Worm (Caenorhabditis elegans) whole organism, late embryonic: Measurements from ENCODE around the gene mrps-34.

Experiments
- F13H6.1 ChIP-seq: sonication (generic microtip); optimal IDR thresholded peaks from 2 replicates; lab custom pipeline; 2016; ENCODE audit warnings: missing genetic modification characterization, missing compliant biosample characterization
- ahr-1 ChIP-seq: sonication (generic microtip); optimal IDR thresholded peaks from 2 replicates; lab custom pipeline; 2016; ENCODE audit warnings: missing genetic modification characterization, missing compliant biosample characterization
- ama-1 ChIP-seq: fragments of 150-350 bp; optimal IDR thresholded peaks from 2 replicates; lab custom pipeline; 2014
- ceh-14 ChIP-seq: sonication (generic microtip); optimal IDR thresholded peaks from 2 replicates; lab custom pipeline; 2016; ENCODE audit warnings: missing genotype, missing genetic modification characterization, missing compliant biosample characterization
- ceh-18 ChIP-seq: sonication (generic microtip); optimal IDR thresholded peaks from 2 replicates; lab custom pipeline; 2016; ENCODE audit warnings: missing genetic modification characterization, missing compliant biosample characterization
- ceh-31 ChIP-seq: sonication (generic microtip); optimal IDR thresholded peaks from 2 replicates; lab custom pipeline; 2016; ENCODE audit warnings: missing genetic modification characterization, missing compliant biosample characterization
- ceh-34 ChIP-seq: sonication (generic microtip); optimal IDR thresholded peaks from 2 replicates; lab custom pipeline; 2016; ENCODE audit warnings: mild to moderate bottlenecking, missing genetic modification characterization, missing compliant biosample characterization
- ceh-6 ChIP-seq: fragments of 200-800 bp; sonication (Bioruptor generic); optimal IDR thresholded peaks from 2 replicates; lab custom pipeline; 2018; ENCODE audit warnings: mild to moderate bottlenecking, missing genetic modification characterization, missing compliant biosample characterization
- che-1 ChIP-seq: sonication (generic microtip); optimal IDR thresholded peaks from 2 replicates; lab custom pipeline; 2016; ENCODE audit warnings: mild to moderate bottlenecking, missing genetic modification characterization, missing compliant biosample characterization
- dmd-4 ChIP-seq: sonication (generic microtip); optimal IDR thresholded peaks from 2 replicates; lab custom pipeline; 2016; ENCODE audit warnings: borderline replicate concordance, missing genetic modification characterization, missing compliant biosample characterization
- elt-2 ChIP-seq: sonication (generic microtip); optimal IDR thresholded peaks from 2 replicates; lab custom pipeline; 2016; ENCODE audit warnings: missing genetic modification reagents, missing genetic modification characterization, missing compliant biosample characterization
- fkh-10 ChIP-seq: fragments of 150-350 bp; optimal IDR thresholded peaks from 2 replicates; lab custom pipeline; 2014; ENCODE audit warnings: missing biosample characterization, missing genetic modification reagents, missing genetic modification characterization
- gmeb-2 ChIP-seq: sonication (generic microtip); optimal IDR thresholded peaks from 2 replicates; lab custom pipeline; 2016; ENCODE audit warnings: missing genetic modification characterization, inconsistent platforms, missing compliant biosample characterization
- hlh-6 ChIP-seq: sonication (generic microtip); optimal IDR thresholded peaks from 2 replicates; lab custom pipeline; 2016; ENCODE audit warnings: missing genotype, missing genetic modification characterization, missing compliant biosample characterization
- lim-6 ChIP-seq: sonication (generic microtip); optimal IDR thresholded peaks from 2 replicates; lab custom pipeline; 2016; ENCODE audit warnings: missing genetic modification characterization, missing compliant biosample characterization
- mec-3 ChIP-seq: sonication (generic microtip); optimal IDR thresholded peaks from 2 replicates; lab custom pipeline; 2016; ENCODE audit warnings: borderline replicate concordance, missing genetic modification characterization, missing compliant biosample characterization
- nfya-1 ChIP-seq: sonication (generic microtip); optimal IDR thresholded peaks from 2 replicates; lab custom pipeline; 2017; ENCODE audit warnings: missing genetic modification characterization, mild to moderate bottlenecking, missing compliant biosample characterization, antibody characterized with exemption, moderate library complexity
- npax-4 ChIP-seq: sonication (generic microtip); optimal IDR thresholded peaks from 2 replicates; lab custom pipeline; 2016; ENCODE audit warnings: missing genetic modification characterization, missing compliant biosample characterization
- pha-2 ChIP-seq: sonication (generic microtip); optimal IDR thresholded peaks from 2 replicates; lab custom pipeline; 2017; ENCODE audit warnings: mild to moderate bottlenecking, missing genetic modification characterization, missing compliant biosample characterization
- pha-4 ChIP-seq: fragments of 150-350 bp; optimal IDR thresholded peaks from 2 replicates; lab custom pipeline; 2018; ENCODE audit warnings: missing biosample characterization, missing genetic modification reagents, missing genetic modification characterization
- ref-2 ChIP-seq: sonication (generic microtip); optimal IDR thresholded peaks from 2 replicates; lab custom pipeline; 2016; ENCODE audit warnings: missing genetic modification characterization, missing compliant biosample characterization
- rnt-1 ChIP-seq: sonication (generic microtip); optimal IDR thresholded peaks from 2 replicates; lab custom pipeline; 2016; ENCODE audit warnings: missing genetic modification characterization, missing compliant biosample characterization
- sdc-2 ChIP-seq: sonication (generic microtip); optimal IDR thresholded peaks from 2 replicates; lab custom pipeline; 2016; ENCODE audit warnings: missing genotype, missing genetic modification characterization, missing compliant biosample characterization
- sox-2 ChIP-seq: fragments of 200-800 bp; sonication (Bioruptor generic); IDR thresholded peaks from 2 replicates; pipeline ENCODE4 v1.3.6; 2022; ENCODE audit warnings: missing genetic modification reagents, missing genetic modification characterization, missing compliant biosample characterization
- syd-9 ChIP-seq: sonication (generic microtip); optimal IDR thresholded peaks from 2 replicates; lab custom pipeline; 2016; ENCODE audit warnings: mild to moderate bottlenecking, missing genetic modification characterization, moderate library complexity, missing compliant biosample characterization
- tbx-2 ChIP-seq: sonication (generic microtip); optimal IDR thresholded peaks from 2 replicates; lab custom pipeline; 2016; ENCODE audit warnings: missing genetic modification characterization, missing compliant biosample characterization
- ttx-3 ChIP-seq: sonication (generic microtip); optimal IDR thresholded peaks from 2 replicates; lab custom pipeline; 2016; ENCODE audit warnings: missing genetic modification reagents, missing genetic modification characterization, missing compliant biosample characterization
- unc-42 ChIP-seq: sonication (generic microtip); optimal IDR thresholded peaks from 2 replicates; lab custom pipeline; 2016; ENCODE audit warnings: missing genotype, missing genetic modification characterization, missing compliant biosample characterization
- unc-86 ChIP-seq: sonication (generic microtip); optimal IDR thresholded peaks from 2 replicates; lab custom pipeline; 2016; ENCODE audit warnings: missing genetic modification characterization, missing compliant biosample characterization
- ztf-16 ChIP-seq: sonication (generic microtip); optimal IDR thresholded peaks from 2 replicates; lab custom pipeline; 2017; ENCODE audit warnings: missing genetic modification characterization, missing compliant biosample characterization

The mrps-34 gene

DNA sequence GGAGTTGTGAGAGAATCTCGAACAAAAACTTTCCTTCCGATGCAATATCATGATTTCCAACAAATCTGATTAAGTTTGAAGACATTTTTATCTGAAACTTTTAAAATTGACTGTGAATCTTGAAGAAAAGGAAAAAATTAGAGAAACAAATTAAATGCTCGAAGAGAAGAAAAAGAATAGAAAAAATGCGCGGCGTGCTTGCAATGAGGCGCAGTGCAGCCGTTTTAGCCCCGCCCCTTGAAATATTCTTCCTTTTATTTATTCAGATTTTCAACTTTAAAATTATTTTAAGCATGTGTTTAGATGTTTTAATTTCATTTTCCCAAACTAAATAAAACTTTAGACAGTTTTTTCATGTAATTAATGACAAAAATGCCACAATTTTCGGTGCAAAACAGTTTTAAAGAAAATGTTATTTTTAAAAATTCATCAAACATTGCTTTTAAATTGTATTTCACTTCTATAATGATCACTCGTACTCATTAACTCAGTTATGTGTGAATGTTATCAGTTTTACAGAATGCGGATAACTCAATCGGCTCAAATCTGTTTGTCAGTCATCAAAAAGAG, at the start of gene mrps-34, which contains the start of gene cisd-3.1 (continued):
- TF ChIP-seq syd-9 (tag; lab: Kevin White, UChicago) = no peak
- TF ChIP-seq ceh-14 (tag; lab: Kevin White, UChicago) = peak; percentile 71
- TF ChIP-seq dmd-4 (tag; lab: Kevin White, UChicago) = no peak
- TF ChIP-seq hlh-6 (tag; lab: Kevin White, UChicago) = no peak
- no peak for TF ChIP-seq gmeb-2 (tag; lab: Kevin White, UChicago)
- TF ChIP-seq ceh-34 (tag; lab: Kevin White, UChicago) = no peak
- no peak for TF ChIP-seq pha-4 (tag; lab: Kevin White, UChicago)
- no peak for TF ChIP-seq fkh-10 (GFP tag; lab: Kevin White, UChicago)
- peak; percentile 30 for TF ChIP-seq pha-2 (tag; lab: Kevin White, UChicago)
- TF ChIP-seq ama-1 (lab: Kevin White, UChicago) = no peak
- no peak for TF ChIP-seq rnt-1 (tag; lab: Kevin White, UChicago)
- no peak for TF ChIP-seq lim-6 (tag; lab: Kevin White, UChicago)
- TF ChIP-seq ceh-18 (tag; lab: Kevin White, UChicago) = no peak
- TF ChIP-seq ceh-31 (tag; lab: Kevin White, UChicago) = peak; percentile 20
- TF ChIP-seq tbx-2 (tag; lab: Kevin White, UChicago) = peak; percentile 55
- TF ChIP-seq sdc-2 (tag; lab: Kevin White, UChicago) = no peak
- no peak for TF ChIP-seq mec-3 (tag; lab: Kevin White, UChicago)

DNA sequence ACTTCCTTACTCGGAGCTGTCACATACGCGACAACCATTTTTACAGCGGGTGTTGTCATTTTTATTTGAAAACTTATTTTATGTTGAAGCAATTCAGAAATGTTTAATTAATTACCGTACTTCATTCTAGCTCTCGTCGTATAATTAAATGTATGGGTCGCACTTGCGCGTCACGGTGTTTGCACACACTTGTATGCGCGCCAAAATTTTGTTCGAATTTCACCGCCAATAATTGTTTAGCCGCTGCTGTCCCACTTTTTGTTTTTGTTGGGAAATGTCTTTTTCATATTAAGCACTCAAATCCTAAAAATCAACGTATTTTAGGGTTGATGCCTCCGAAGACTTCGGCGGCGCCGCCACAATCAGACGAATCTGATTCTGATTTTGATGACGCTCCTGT, 44.9 kb upstream of the mrps-34 start, which contains the start of the genes F35G12.7 and smc-4:
TSS of gene F35G12.7 (minus strand) at position 154 of the 400 bp plus-strand sequence.
TSS of gene smc-4 (plus strand) at position 325 of the 400 bp plus-strand sequence.
- peak; percentile 56 for TF ChIP-seq ceh-14 (tag; lab: Kevin White, UChicago)
- TF ChIP-seq che-1 (tag; lab: Kevin White, UChicago) = peak; percentile 20
- TF ChIP-seq sox-2 (GFP tag; lab: Robert Waterston, UW) = peak; percentile 14; the same call in 1 of the 2 replicates
- peak; percentile 16 for TF ChIP-seq tbx-2 (tag; lab: Kevin White, UChicago)
- TF ChIP-seq ttx-3 (tag; lab: Kevin White, UChicago) = peak; percentile 22
- TF ChIP-seq ceh-31 (tag; lab: Kevin White, UChicago) = peak; percentile 29
- peak; percentile 74 for TF ChIP-seq nfya-1
- no peak for TF ChIP-seq ztf-16 (tag; lab: Kevin White, UChicago)
- no peak for TF ChIP-seq ahr-1 (tag; lab: Kevin White, UChicago)
- peak; percentile 88 for TF ChIP-seq unc-42 (tag; lab: Kevin White, UChicago)

DNA sequence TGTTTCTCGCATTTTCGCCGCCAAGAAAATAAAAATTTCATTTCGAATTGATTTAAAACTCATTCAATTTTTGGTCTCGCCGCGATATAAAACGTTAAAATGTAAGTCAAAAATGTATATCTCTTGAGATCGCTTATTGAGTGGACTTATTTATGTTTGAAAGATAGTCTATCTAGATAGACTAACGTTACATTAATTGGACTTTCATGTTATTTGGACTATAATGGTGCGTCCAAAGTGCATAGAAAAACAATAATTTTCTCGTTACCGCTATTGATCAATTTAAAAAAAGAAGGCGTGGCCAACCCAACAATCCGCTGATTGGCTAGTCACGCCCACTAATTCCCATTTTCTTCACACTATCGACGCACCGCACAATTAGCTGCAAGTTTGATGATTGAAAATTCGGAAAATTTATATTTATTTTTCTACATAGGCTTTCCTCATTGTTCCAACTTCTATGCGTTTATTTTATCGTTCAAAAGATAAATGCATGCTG, 41.9 kb upstream of the mrps-34 start, which contains the start of gene F35G12.5:
TSS of gene F35G12.5 (plus strand) at position 51 of the 499 bp plus-strand sequence.
- TF ChIP-seq unc-86 (tag; lab: Kevin White, UChicago) = no peak
- peak; percentile 95 for TF ChIP-seq nfya-1

DNA sequence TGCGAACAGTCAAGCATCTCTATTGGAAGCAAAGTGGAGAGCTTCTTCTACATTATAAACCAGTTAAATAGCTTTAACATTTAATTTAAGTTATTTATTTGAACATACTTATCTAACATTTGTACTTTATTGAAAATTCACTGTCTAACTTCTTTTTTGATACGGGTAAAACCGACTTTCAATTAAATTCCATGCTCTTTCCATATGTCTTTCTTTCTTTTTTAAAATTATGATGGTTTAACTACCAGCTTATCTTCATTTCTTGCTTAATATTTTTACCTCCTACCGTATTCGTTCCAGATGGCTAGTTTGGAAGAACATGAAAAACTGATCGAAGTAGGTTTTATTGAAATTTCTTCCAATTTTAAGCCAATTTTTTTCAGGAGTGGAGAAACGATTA, 39.2 kb upstream of the mrps-34 start, which contains the start of gene F35G12.12:
TSS of gene F35G12.12 (plus strand) at position 301 of the 400 bp plus-strand sequence.
- no peak for TF ChIP-seq F13H6.1
- TF ChIP-seq, all 69 proteins: peak for 0

DNA sequence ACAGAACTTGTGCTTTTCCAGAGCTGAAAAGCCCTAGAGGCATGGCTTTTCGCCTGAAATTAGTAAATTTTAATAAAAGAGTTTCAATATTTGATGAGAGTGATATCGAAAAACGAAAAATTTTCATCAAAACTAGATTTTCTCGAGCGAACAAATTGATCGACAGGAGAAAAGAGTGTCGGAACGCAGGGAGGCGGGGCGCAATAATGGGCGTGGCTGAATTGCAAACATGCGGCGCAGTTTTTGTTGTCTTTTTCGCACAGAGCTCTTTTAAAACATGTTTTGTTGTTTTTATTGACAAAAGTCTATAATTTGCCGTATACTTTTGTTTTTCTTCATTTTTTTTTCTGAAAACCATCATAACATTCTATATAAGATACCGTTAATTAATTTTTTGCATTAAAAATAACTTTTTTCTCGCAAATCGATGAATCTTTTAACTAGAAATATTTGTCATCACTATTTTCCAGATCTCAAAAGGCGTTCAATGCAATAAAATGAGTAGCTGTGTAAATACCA, 36.2 kb upstream of the mrps-34 start, which contains the start of the genes sel-5 and wdr-48:
TSS of gene sel-5 (minus strand) at position 53 of the 519 bp plus-strand sequence.
TSS of gene wdr-48 (plus strand) at position 469 of the 519 bp plus-strand sequence.
- TF ChIP-seq ceh-6 = no peak
- no peak for TF ChIP-seq npax-4 (tag; lab: Kevin White, UChicago)
- peak; percentile 28 for TF ChIP-seq nfya-1
- peak; percentile 44 for TF ChIP-seq ref-2
- no peak for TF ChIP-seq pha-4 (tag; lab: Kevin White, UChicago)
- TF ChIP-seq elt-2 (tag; lab: Kevin White, UChicago) = peak; percentile 38
- TF ChIP-seq ceh-31 (tag; lab: Kevin White, UChicago) = peak; percentile 59
- peak; percentile 20 for TF ChIP-seq unc-86 (tag; lab: Kevin White, UChicago)
- TF ChIP-seq ceh-34 (tag; lab: Kevin White, UChicago) = no peak
- TF ChIP-seq tbx-2 (tag; lab: Kevin White, UChicago) = no peak
- TF ChIP-seq unc-42 (tag; lab: Kevin White, UChicago) = peak; percentile 41
- TF ChIP-seq, all 69 proteins: peak for 6
